Fruit fly (Drosophila melanogaster) whole organism, adult: ENCODE measurements around the gene Dup99B.

ENCODE experiments used
- CG11617 ChIP-seq: fragments of 200-800 bp; sonication (Bioruptor generic); optimal IDR thresholded peaks from 2 replicates; lab custom pipeline; 2017; ENCODE audit warnings: mild to moderate bottlenecking, missing biosample characterization, missing genetic modification reagents, missing genetic modification characterization
- CG12768 ChIP-seq: fragments of 200-800 bp; sonication (Bioruptor generic); optimal IDR thresholded peaks from 2 replicates; lab custom pipeline; 2017; ENCODE audit warnings: missing biosample characterization, missing genetic modification characterization, mild to moderate bottlenecking, moderate library complexity, missing genetic modification reagents
- CG14711 ChIP-seq: fragments of 200-800 bp; sonication (Bioruptor generic); optimal IDR thresholded peaks from 2 replicates; lab custom pipeline; 2018; ENCODE audit warnings: missing biosample characterization, mild to moderate bottlenecking, missing genetic modification characterization, moderate library complexity
- CG1620 ChIP-seq: fragments of 200-800 bp; sonication (Bioruptor generic); optimal IDR thresholded peaks from 2 replicates; lab custom pipeline; 2016; ENCODE audit warnings: missing biosample characterization, missing genetic modification characterization
- CG33017 ChIP-seq: fragments of 200-800 bp; sonication (Bioruptor generic); optimal IDR thresholded peaks from 2 replicates; lab custom pipeline; 2018; ENCODE audit warnings: missing biosample characterization, mild to moderate bottlenecking, missing genetic modification characterization, moderate library complexity
- CG5204 ChIP-seq: fragments of 200-800 bp; sonication (Bioruptor generic); optimal IDR thresholded peaks from 2 replicates; lab custom pipeline; 2016; ENCODE audit warnings: missing biosample characterization, missing genetic modification characterization
- CG7045 ChIP-seq: fragments of 200-800 bp; sonication (Bioruptor generic); optimal IDR thresholded peaks from 2 replicates; lab custom pipeline; 2017; ENCODE audit warnings: missing biosample characterization, mild to moderate bottlenecking, missing genetic modification characterization
- CG7101 ChIP-seq: fragments of 200-800 bp; sonication (Bioruptor generic); optimal IDR thresholded peaks from 2 replicates; lab custom pipeline; 2018; ENCODE audit warnings: missing biosample characterization, mild to moderate bottlenecking, missing genetic modification characterization, moderate library complexity
- Clk ChIP-seq: fragments of 200-800 bp; sonication (Bioruptor generic); optimal IDR thresholded peaks from 2 replicates; lab custom pipeline; 2017; ENCODE audit warnings: missing biosample characterization, missing genetic modification characterization
- Crg-1 ChIP-seq: fragments of 200-800 bp; sonication (Bioruptor generic); optimal IDR thresholded peaks from 2 replicates; lab custom pipeline; 2016; ENCODE audit warnings: missing biosample characterization, missing genetic modification characterization
- Hr96 ChIP-seq: fragments of 200-800 bp; sonication (Bioruptor generic); optimal IDR thresholded peaks from 2 replicates; lab custom pipeline; 2016; ENCODE audit warnings: missing biosample characterization, missing genetic modification characterization
- Mnt ChIP-seq: fragments of 200-800 bp; sonication (Bioruptor generic); optimal IDR thresholded peaks from 2 replicates; lab custom pipeline; 2016; ENCODE audit warnings: missing biosample characterization, mild to moderate bottlenecking, missing genetic modification characterization
- bab1 ChIP-seq: fragments of 200-800 bp; sonication (Bioruptor generic); optimal IDR thresholded peaks from 3 replicates; lab custom pipeline; 2019; ENCODE audit warnings: missing biosample characterization, mild to moderate bottlenecking, missing genetic modification characterization, moderate library complexity
- cic ChIP-seq: fragments of 200-800 bp; sonication (Bioruptor generic); optimal IDR thresholded peaks from 2 replicates; lab custom pipeline; 2017; ENCODE audit warnings: missing biosample characterization, mild to moderate bottlenecking, missing genetic modification characterization, moderate library complexity
- cnc ChIP-seq, 2 experiments: fragments of >200 bp; optimal IDR thresholded peaks; 2 replicates each; lab custom pipeline; 2017
- kay ChIP-seq: fragments of 200-800 bp; sonication (Bioruptor generic); peaks from one replicate; lab custom pipeline; 2016; ENCODE audit warnings: missing biosample characterization, missing genetic modification characterization, borderline replicate concordance
- ovo ChIP-seq: fragments of 200-800 bp; sonication (Bioruptor generic); optimal IDR thresholded peaks from 2 replicates; lab custom pipeline; 2016; ENCODE audit warnings: missing biosample characterization, missing genetic modification characterization
- pad ChIP-seq: fragments of 200-800 bp; sonication (Bioruptor generic); optimal IDR thresholded peaks from 3 replicates; lab custom pipeline; 2017; ENCODE audit warnings: missing biosample characterization, missing genetic modification characterization, mild to moderate bottlenecking, moderate library complexity, missing genetic modification reagents
- tj ChIP-seq: fragments of 200-800 bp; sonication (Bioruptor generic); optimal IDR thresholded peaks from 3 replicates; lab custom pipeline; 2017; ENCODE audit warnings: missing biosample characterization, mild to moderate bottlenecking, missing genetic modification characterization, moderate library complexity
- toe ChIP-seq: fragments of 200-800 bp; sonication (Bioruptor generic); optimal IDR thresholded peaks from 2 replicates; lab custom pipeline; 2016; ENCODE audit warnings: missing biosample characterization, missing genetic modification characterization

Gene Dup99B

DNA sequence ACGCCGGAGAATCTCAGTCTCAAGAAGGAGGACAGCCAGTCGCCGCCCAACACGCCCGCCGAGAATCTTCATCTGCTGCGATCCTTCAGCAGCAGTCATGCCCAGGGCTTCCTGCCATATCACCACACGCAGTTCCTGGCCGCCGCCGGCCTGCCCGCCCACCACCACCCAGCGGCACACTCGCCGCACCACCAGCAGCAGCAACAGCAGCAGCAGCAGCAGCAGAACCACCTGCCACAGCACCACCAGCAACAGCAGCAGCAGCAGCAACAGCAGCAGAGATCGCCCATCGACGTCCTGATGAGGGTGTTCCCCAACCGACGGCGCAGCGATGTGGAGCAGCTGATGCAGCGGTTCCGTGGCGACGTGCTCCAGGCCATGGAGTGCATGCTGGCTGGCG lies 19.4 kb downstream of the Dup99B start:
- TF ChIP-seq pad (GFP tag; lab: Kevin White, UChicago): no peak
- no peak for TF ChIP-seq CG7101 (tag; lab: Kevin White, UChicago)
- no peak for TF ChIP-seq Hr96 (GFP tag; lab: Kevin White, UChicago)
- no peak for TF ChIP-seq Mnt (GFP tag; lab: Kevin White, UChicago)
- TF ChIP-seq Clk (GFP tag; lab: Kevin White, UChicago): no peak
- TF ChIP-seq CG14711 (tag; lab: Kevin White, UChicago): no peak
- TF ChIP-seq cnc (optimal IDR thresholded peaks at IDR 0.05; lab: Kevin White, UChicago): no peak
- no peak for TF ChIP-seq Crg-1
- no peak for TF ChIP-seq CG5204 (GFP tag; lab: Kevin White, UChicago)
- no peak for TF ChIP-seq kay (GFP tag; lab: Kevin White, UChicago)
- no peak for TF ChIP-seq cic (GFP tag; lab: Kevin White, UChicago)
- no peak for TF ChIP-seq ovo (GFP tag; lab: Kevin White, UChicago)
- TF ChIP-seq CG33017: no peak
- no peak for TF ChIP-seq CG1620 (GFP tag; lab: Kevin White, UChicago)
- TF ChIP-seq toe (GFP tag; lab: Kevin White, UChicago): no peak
- TF ChIP-seq bab1 (GFP tag; lab: Kevin White, UChicago): no peak

DNA sequence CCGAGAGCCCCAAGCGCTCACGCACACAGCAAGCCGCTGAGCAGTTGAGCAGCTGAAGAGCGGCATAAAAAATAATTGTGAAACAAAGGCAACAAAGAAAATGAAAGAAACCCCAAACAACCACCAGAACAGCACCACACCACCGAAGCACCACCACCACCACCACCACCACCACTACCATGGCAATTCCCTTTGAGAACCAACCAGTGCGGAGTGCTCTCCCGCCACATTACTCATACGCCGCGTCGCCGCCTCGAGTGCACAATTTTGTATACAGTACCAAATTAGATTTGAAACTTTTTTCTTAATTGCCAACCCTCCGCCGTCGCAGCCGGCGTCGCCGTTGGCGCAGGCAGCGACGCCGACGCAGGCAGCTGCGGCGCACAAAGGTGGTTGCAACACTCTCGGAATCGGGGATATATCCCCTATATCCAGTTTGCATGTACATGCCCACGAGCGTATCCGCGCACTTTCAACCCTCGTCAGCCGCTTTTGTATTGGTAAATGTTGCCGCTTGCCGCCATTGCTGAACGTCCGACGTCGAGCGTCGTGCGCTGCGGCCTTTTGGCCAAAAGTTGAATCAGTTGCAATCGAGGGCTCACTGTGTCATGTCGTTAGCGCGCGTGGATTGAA lies 23.1 kb downstream of the Dup99B start, which contains the start of gene dmrt99B:
Gene dmrt99B (plus strand): TSS at position 583 of the 633 bp plus-strand sequence.
- TF ChIP-seq CG33017: no peak
- no peak for TF ChIP-seq Crg-1
- no peak for TF ChIP-seq CG14711 (tag; lab: Kevin White, UChicago)
- no peak for TF ChIP-seq cnc (optimal IDR thresholded peaks at IDR 0.05; lab: Kevin White, UChicago)
- no peak for TF ChIP-seq tj (GFP tag; lab: Kevin White, UChicago)
- no peak for TF ChIP-seq CG7045

DNA sequence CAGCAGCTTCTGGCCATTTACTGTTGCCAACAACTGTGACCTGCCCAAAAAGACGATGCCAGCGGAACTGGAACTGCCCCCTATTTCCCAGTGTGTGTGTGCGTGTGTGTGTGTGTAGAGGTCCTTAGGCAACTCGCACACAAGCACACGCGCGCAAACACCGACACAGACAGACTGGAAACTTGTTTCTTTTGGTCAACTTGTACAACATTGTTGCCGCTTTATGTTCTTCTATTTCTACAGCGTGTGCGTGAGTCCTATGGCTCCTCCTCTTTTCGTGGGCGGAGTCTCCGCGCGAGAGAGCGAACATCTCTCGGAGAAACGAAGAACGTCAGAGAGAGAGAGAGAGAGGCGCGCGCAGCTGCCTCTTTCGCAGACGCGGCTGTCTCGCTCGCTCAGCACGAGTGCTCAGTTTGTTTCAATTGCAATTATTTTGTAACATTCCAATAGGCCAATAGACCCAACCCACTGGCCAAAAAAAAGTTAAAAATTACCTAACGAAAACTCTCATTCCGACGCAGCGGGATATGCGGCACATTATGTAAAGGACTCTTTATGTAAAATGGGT lies 24.1 kb downstream of the Dup99B start:
- TF ChIP-seq kay (GFP tag; lab: Kevin White, UChicago) (no peak), CG7045 (no peak), CG33017 (no peak), pad (GFP tag; lab: Kevin White, UChicago) (no peak), CG1620 (GFP tag; lab: Kevin White, UChicago) (no peak), CG11617 (GFP tag; lab: Kevin White, UChicago) (no peak), CG14711 (tag; lab: Kevin White, UChicago) (no peak), cic (GFP tag; lab: Kevin White, UChicago) (no peak), cnc (optimal IDR thresholded peaks at IDR 0.05; lab: Kevin White, UChicago) (no peak), bab1 (GFP tag; lab: Kevin White, UChicago) (no peak), CG7101 (tag; lab: Kevin White, UChicago) (no peak), CG5204 (GFP tag; lab: Kevin White, UChicago) (no peak), Mnt (GFP tag; lab: Kevin White, UChicago) (no peak)

DNA sequence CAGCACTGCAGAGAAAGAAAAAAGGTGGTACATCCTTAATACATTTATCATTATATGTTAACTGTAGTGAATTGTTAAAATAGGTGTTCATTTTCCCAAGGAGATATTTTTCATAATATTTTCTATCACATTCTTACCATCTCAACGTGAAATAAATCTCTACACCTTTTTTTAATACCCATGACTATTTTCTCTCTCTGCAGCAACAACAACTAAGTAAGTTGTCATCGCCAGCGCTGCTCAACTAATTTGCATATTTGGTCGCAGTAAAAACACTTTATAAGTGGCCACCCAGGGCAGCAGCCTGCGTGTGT lies 24.7 kb downstream of the Dup99B start:
- TF ChIP-seq pad (GFP tag; lab: Kevin White, UChicago): no peak
- no peak for TF ChIP-seq Mnt (GFP tag; lab: Kevin White, UChicago)
- TF ChIP-seq CG1620 (GFP tag; lab: Kevin White, UChicago): no peak
- no peak for TF ChIP-seq bab1 (GFP tag; lab: Kevin White, UChicago)
- no peak for TF ChIP-seq cic (GFP tag; lab: Kevin White, UChicago)

DNA sequence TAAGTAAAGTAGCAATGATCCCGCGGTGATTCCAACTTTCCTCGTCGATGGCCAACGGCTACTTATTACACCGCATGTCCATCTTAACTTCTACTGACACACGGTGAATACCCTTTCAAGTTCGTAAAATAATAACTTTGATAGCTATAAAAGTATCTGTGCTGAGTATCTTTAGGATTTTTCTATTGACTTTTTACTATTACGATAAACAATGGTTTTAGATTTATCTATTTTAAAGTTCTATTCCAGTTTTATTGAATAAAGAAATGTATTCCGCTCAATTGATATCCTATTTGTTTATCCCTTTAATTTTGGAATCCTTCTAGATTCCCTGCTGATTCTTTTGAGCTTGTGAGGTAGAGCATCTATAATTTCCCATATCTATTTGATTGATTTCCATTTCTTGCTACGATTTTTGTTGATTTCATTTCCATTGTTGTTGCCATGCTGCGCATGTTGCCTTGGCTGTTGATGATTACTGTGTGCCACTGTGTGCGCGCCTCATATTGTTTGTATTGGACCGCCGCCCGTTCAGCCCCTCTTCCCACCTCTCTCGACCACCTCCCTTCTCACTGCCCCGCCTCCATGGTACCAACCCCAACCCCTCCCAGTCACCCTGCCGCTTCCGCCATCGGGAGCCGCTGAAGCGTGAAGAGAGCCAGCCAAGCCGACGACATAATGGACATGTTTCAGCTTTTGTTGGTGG lies 25.2 kb downstream of the Dup99B start:
- TF ChIP-seq cnc (optimal IDR thresholded peaks at IDR 0.05; lab: Kevin White, UChicago) (no peak), CG7101 (tag; lab: Kevin White, UChicago) (no peak), CG5204 (GFP tag; lab: Kevin White, UChicago) (no peak), Hr96 (GFP tag; lab: Kevin White, UChicago) (no peak), CG14711 (tag; lab: Kevin White, UChicago) (no peak), bab1 (GFP tag; lab: Kevin White, UChicago) (no peak), CG7045 (no peak), pad (GFP tag; lab: Kevin White, UChicago) (no peak), ovo (GFP tag; lab: Kevin White, UChicago) (no peak), Clk (GFP tag; lab: Kevin White, UChicago) (no peak), CG33017 (no peak), Crg-1 (no peak)

DNA sequence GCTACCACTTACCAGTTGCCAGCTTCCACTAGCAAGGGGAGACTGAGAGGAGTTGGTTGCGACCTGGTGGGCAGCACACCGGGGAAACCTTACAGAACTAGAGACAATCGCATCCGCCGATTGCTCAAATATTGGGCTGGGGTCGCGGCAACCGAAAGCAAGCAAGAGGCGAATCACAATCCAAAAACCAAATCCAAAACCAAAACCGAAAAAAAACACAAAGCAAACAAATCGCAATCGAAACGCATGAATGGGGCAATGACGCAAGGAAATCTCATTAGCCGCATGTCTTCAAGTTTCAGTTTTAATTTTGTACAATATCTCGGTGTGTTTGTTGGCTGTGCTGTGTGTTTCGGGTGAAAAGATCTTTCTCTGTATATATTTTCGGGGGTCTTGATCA lies 26.0 kb downstream of the Dup99B start, which contains the start of gene Obp99c:
Gene Obp99c (minus strand): TSS at position 101 of the 400 bp plus-strand sequence.
- TF ChIP-seq toe (GFP tag; lab: Kevin White, UChicago): no peak
- TF ChIP-seq Hr96 (GFP tag; lab: Kevin White, UChicago): no peak
- TF ChIP-seq Crg-1: no peak
- TF ChIP-seq cnc (optimal IDR thresholded peaks at IDR 0.05; lab: Kevin White, UChicago): no peak
- no peak for TF ChIP-seq CG1620 (GFP tag; lab: Kevin White, UChicago)
- TF ChIP-seq CG7101 (tag; lab: Kevin White, UChicago): no peak
- no peak for TF ChIP-seq ovo (GFP tag; lab: Kevin White, UChicago)
- TF ChIP-seq CG12768 (GFP tag; lab: Kevin White, UChicago): no peak
- TF ChIP-seq CG14711 (tag; lab: Kevin White, UChicago): no peak
- TF ChIP-seq pad (GFP tag; lab: Kevin White, UChicago): no peak
- no peak for TF ChIP-seq Clk (GFP tag; lab: Kevin White, UChicago)
